Fruit fly (Drosophila melanogaster): Measurements from ENCODE around the gene nau.

The nau gene

dm6 chr3R:23736365-23736764, 18.2 kb upstream of the nau start (continued):
- TF ChIP-seq CG9876 (GFP tag; optimal IDR thresholded peaks at IDR 0.05) (no peak), CG5180 (GFP tag; optimal IDR thresholded peaks at IDR 0.05) (no peak), Dip3 (GFP tag; optimal IDR thresholded peaks at IDR 0.05) (no peak), CG3838 (GFP tag; optimal IDR thresholded peaks at IDR 0.05) (no peak), CG10959 (GFP tag; IDR thresholded peaks at IDR 0.05) (no peak), Med (GFP tag) (peak; percentile 65), phol (tag; optimal IDR thresholded peaks at IDR 0.05) (no peak), CG8388 (GFP tag; optimal IDR thresholded peaks at IDR 0.05) (no peak), CG9727 (GFP tag; optimal IDR thresholded peaks at IDR 0.05) (no peak), CG12769 (tag; optimal IDR thresholded peaks at IDR 0.05) (peak; percentile 59), jing (GFP tag; optimal IDR thresholded peaks at IDR 0.05) (no peak), Ets97D (GFP tag; optimal IDR thresholded peaks at IDR 0.05) (no peak), sd (tag; optimal IDR thresholded peaks at IDR 0.05) (no peak), schlank (tag; optimal IDR thresholded peaks at IDR 0.05) (no peak), mam (GFP tag; optimal IDR thresholded peaks at IDR 0.05) (no peak), Xrp1 (GFP tag; IDR thresholded peaks at IDR 0.05) (0 out of 2 replicates have a peak, but pooled peaks have one; percentile 16), ci (GFP tag; IDR thresholded peaks at IDR 0.05) (peak; percentile 54; the same call in 1 of the 3 replicates), pros (GFP tag; optimal IDR thresholded peaks at IDR 0.05) (no peak), CHES-1-like (GFP tag; optimal IDR thresholded peaks at IDR 0.05) (no peak), sug (tag; optimal IDR thresholded peaks at IDR 0.05) (no peak), CG3065 (GFP tag; optimal IDR thresholded peaks at IDR 0.05) (no peak), Mes4 (GFP tag; optimal IDR thresholded peaks at IDR 0.05) (no peak), NfI (GFP tag; optimal IDR thresholded peaks at IDR 0.05) (no peak), CG10654 (GFP tag; optimal IDR thresholded peaks at IDR 0.05) (no peak), CG8290 (GFP tag; optimal IDR thresholded peaks at IDR 0.05) (no peak), CG8290 (tag; optimal IDR thresholded peaks at IDR 0.05) (no peak), Ets65A (GFP tag) (no peak), ara (GFP tag; IDR thresholded peaks at IDR 0.05) (no peak), HLHmδ (GFP tag; optimal IDR thresholded peaks at IDR 0.05) (no peak), gce (GFP tag; IDR thresholded peaks at IDR 0.05) (no peak), abd-A (tag; optimal IDR thresholded peaks at IDR 0.05) (peak; percentile 62), CG6765 (GFP tag; optimal IDR thresholded peaks at IDR 0.05) (no peak), B-H1 (GFP tag; IDR thresholded peaks at IDR 0.05) (no peak), CG2202 (tag; optimal IDR thresholded peaks at IDR 0.05) (no peak), slp2 (GFP tag; optimal IDR thresholded peaks at IDR 0.05) (no peak), Taf1 (GFP tag; IDR thresholded peaks at IDR 0.05) (no peak), CG12071 (GFP tag; optimal IDR thresholded peaks at IDR 0.05) (peak; percentile 14), oc (tag; optimal IDR thresholded peaks at IDR 0.05) (peak; percentile 17), CG4617 (GFP tag; optimal IDR thresholded peaks at IDR 0.05; ENCODE audit: borderline replicate concordance) (no peak), Side (GFP tag; optimal IDR thresholded peaks at IDR 0.05) (no peak), onecut (GFP tag; IDR thresholded peaks at IDR 0.05) (no peak), MTF-1 (GFP tag; optimal IDR thresholded peaks at IDR 0.05; ENCODE audit: borderline replicate concordance) (no peak), Hr3 (GFP tag; optimal IDR thresholded peaks at IDR 0.05) (no peak), prd (optimal IDR thresholded peaks at IDR 0.05) (no peak), prd (GFP tag; IDR thresholded peaks at IDR 0.05) (no peak), stwl (tag; optimal IDR thresholded peaks at IDR 0.05) (no peak), ash1 (GFP tag; optimal IDR thresholded peaks at IDR 0.05) (no peak), lab (GFP tag; optimal IDR thresholded peaks at IDR 0.05) (no peak), chif (GFP tag; optimal IDR thresholded peaks at IDR 0.05) (no peak)
